Worm (Caenorhabditis elegans): Measurements from ENCODE around the gene srd-70.

srd-70 gene

ce11 chrV:20453084-20453483 is 827 bp upstream of the srd-70 start, which contains the start of gene F48F5.6:
Gene F48F5.6 (minus strand): TSS chrV:20453184.
- no peak for TF ChIP-seq elt-3 (tag; optimal IDR thresholded peaks at IDR 0.05)
- no peak for TF ChIP-seq nhr-84 (tag; optimal IDR thresholded peaks at IDR 0.05)
- TF ChIP-seq ceh-90 (tag; optimal IDR thresholded peaks at IDR 0.05) = no peak
- TF ChIP-seq ceh-82 (tag; optimal IDR thresholded peaks at IDR 0.05) = no peak
- no peak for TF ChIP-seq pax-3 (tag; optimal IDR thresholded peaks at IDR 0.05)
- TF ChIP-seq aha-1 (tag; optimal IDR thresholded peaks at IDR 0.05) = no peak
- no peak for TF ChIP-seq ceh-8 (GFP tag; optimal IDR thresholded peaks at IDR 0.05)
- no peak for TF ChIP-seq snu-23 (GFP tag; optimal IDR thresholded peaks at IDR 0.05)
- no peak for TF ChIP-seq dpl-1 (GFP tag; optimal IDR thresholded peaks at IDR 0.05)
- TF ChIP-seq pqm-1 (tag; optimal IDR thresholded peaks at IDR 0.05) = no peak
- no peak for TF ChIP-seq aly-2 (tag; optimal IDR thresholded peaks at IDR 0.05)
- no peak for TF ChIP-seq irx-1 (tag; optimal IDR thresholded peaks at IDR 0.05)
- no peak for TF ChIP-seq nhr-28 (tag; optimal IDR thresholded peaks at IDR 0.05)

ce11 chrV:20455637-20456036 is 1.7 kb downstream of the srd-70 start:
- TF ChIP-seq unc-62 (GFP tag; optimal IDR thresholded peaks at IDR 0.05) = no peak
- no peak for TF ChIP-seq C16A3.4 (tag; optimal IDR thresholded peaks at IDR 0.05)
- peak; percentile 16 for TF ChIP-seq nhr-20 (tag; optimal IDR thresholded peaks at IDR 0.05)
- peak; percentile 13 for TF ChIP-seq lin-39 (tag; optimal IDR thresholded peaks at IDR 0.05)
- TF ChIP-seq skn-1 (tag; optimal IDR thresholded peaks at IDR 0.05) = no peak
- no peak for TF ChIP-seq hlh-4 (tag; optimal IDR thresholded peaks at IDR 0.05)
- TF ChIP-seq nhr-11 (tag; optimal IDR thresholded peaks at IDR 0.05) = no peak
- TF ChIP-seq unc-98 (GFP tag; IDR thresholded peaks at IDR 0.05) = no peak
- TF ChIP-seq mdl-1 (tag; optimal IDR thresholded peaks at IDR 0.05) = peak in 1 of 2 experiments; percentile 20
- TF ChIP-seq ceh-8 (GFP tag; optimal IDR thresholded peaks at IDR 0.05) = no peak
- no peak for TF ChIP-seq nhr-76 (tag; optimal IDR thresholded peaks at IDR 0.05)
- TF ChIP-seq vab-15 (tag; optimal IDR thresholded peaks at IDR 0.05) = no peak
- TF ChIP-seq nhr-237 (tag; optimal IDR thresholded peaks at IDR 0.05) = no peak
- no peak for TF ChIP-seq nhr-28 (tag; optimal IDR thresholded peaks at IDR 0.05)
- TF ChIP-seq fkh-4 (tag; optimal IDR thresholded peaks at IDR 0.05; ENCODE audit: borderline replicate concordance) = no peak
- TF ChIP-seq snu-23 (GFP tag; optimal IDR thresholded peaks at IDR 0.05) = peak; percentile 52
- TF ChIP-seq tbx-2 (tag; optimal IDR thresholded peaks at IDR 0.05) = no peak
- peak; percentile 41 for TF ChIP-seq nhr-19 (GFP tag; conservative IDR thresholded peaks at IDR 0.05)
- TF ChIP-seq lin-35 (GFP tag; optimal IDR thresholded peaks at IDR 0.05) = peak in 1 of 2 experiments; percentile 10
- no peak for TF ChIP-seq lir-3 (tag; optimal IDR thresholded peaks at IDR 0.05; ENCODE audit: poor library complexity)
- TF ChIP-seq ceh-90 (tag; optimal IDR thresholded peaks at IDR 0.05) = no peak
- no peak for TF ChIP-seq sptf-1 (tag; optimal IDR thresholded peaks at IDR 0.05)
- peak in 1 of 2 experiments; percentile 3 for TF ChIP-seq lsy-2 (tag; optimal IDR thresholded peaks at IDR 0.05)
- TF ChIP-seq tlp-1 (tag; optimal IDR thresholded peaks at IDR 0.05) = no peak
- TF ChIP-seq pqm-1 (tag; optimal IDR thresholded peaks at IDR 0.05) = no peak
- no peak for TF ChIP-seq aha-1 (tag; optimal IDR thresholded peaks at IDR 0.05)
- no peak for TF ChIP-seq isw-1 (GFP tag; IDR thresholded peaks at IDR 0.05)
- peak; percentile 59 for TF ChIP-seq nhr-47 (tag; optimal IDR thresholded peaks at IDR 0.05)
- TF ChIP-seq egl-13 (tag; optimal IDR thresholded peaks at IDR 0.05) = no peak
- TF ChIP-seq nhr-90 (tag; optimal IDR thresholded peaks at IDR 0.05; ENCODE audit: poor library complexity) = no peak
- TF ChIP-seq sup-37 (GFP tag; optimal IDR thresholded peaks at IDR 0.05) = no peak
- TF ChIP-seq snpc-4 (tag; optimal IDR thresholded peaks at IDR 0.05) = peak; percentile 98
- no peak for TF ChIP-seq nhr-84 (tag; optimal IDR thresholded peaks at IDR 0.05)
- TF ChIP-seq fos-1 (tag; optimal IDR thresholded peaks at IDR 0.05) = no peak
- no peak for TF ChIP-seq fkh-10 (GFP tag; optimal IDR thresholded peaks at IDR 0.05)
- TF ChIP-seq nhr-85 (tag) = no peak
- TF ChIP-seq pax-3 (tag; optimal IDR thresholded peaks at IDR 0.05) = no peak
- TF ChIP-seq mef-2 (tag; optimal IDR thresholded peaks at IDR 0.05) = no peak
- TF ChIP-seq pag-3 (tag; optimal IDR thresholded peaks at IDR 0.05; ENCODE audit: borderline replicate concordance, insufficient read depth) = no peak
- peak in 1 of 2 experiments; percentile 23 for TF ChIP-seq efl-1 (optimal IDR thresholded peaks at IDR 0.05)
- TF ChIP-seq efl-1 (GFP tag; optimal IDR thresholded peaks at IDR 0.05 in 1 of 2) = peak in 1 of 2 experiments; percentile 73
- TF ChIP-seq unc-130 (tag; optimal IDR thresholded peaks at IDR 0.05) = no peak
- no peak for TF ChIP-seq ztf-4 (tag; optimal IDR thresholded peaks at IDR 0.05)
- peak in 2 of 3 experiments; percentile 16 to 18 for TF ChIP-seq ceh-82 (tag; optimal IDR thresholded peaks at IDR 0.05)
- TF ChIP-seq grh-1 (GFP tag; IDR thresholded peaks at IDR 0.05) = no peak
- no peak for TF ChIP-seq unc-86 (tag; optimal IDR thresholded peaks at IDR 0.05)
- no peak for TF ChIP-seq nhr-71 (tag; optimal IDR thresholded peaks at IDR 0.05)
